Worm (Caenorhabditis elegans) whole organism, L4 larva: ENCODE measurements around the gene cutl-23.

Source experiments
- F44E2.7 ChIP-seq: fragments of 200-800 bp; sonication (Bioruptor generic); IDR thresholded peaks from 2 replicates; pipeline ENCODE4 v2.1.2; 2022; ENCODE audit warnings: missing genetic modification characterization, missing compliant biosample characterization
- egl-43 ChIP-seq: fragments of 200-800 bp; sonication (Bioruptor generic); IDR thresholded peaks from 2 replicates; pipeline ENCODE4 v1.3.6; 2022; ENCODE audit warnings: missing genetic modification reagents, missing genetic modification characterization, missing compliant biosample characterization
- lin-13 ChIP-seq: fragments of 150-350 bp; optimal IDR thresholded peaks from 2 replicates; lab custom pipeline; 2014; ENCODE audit warnings: missing biosample characterization, missing genetic modification reagents, missing genetic modification characterization
- lsy-2 ChIP-seq, 2 experiments: fragments of 150-350 bp in 1 of 2; sonication (generic microtip) in 1 of 2; optimal IDR thresholded peaks; 2 replicates each; lab custom pipeline; 2014 to 2017; ENCODE audit warnings: missing biosample characterization in 2 of 2, missing genetic modification characterization in 2 of 2
- nhr-237 ChIP-seq: sonication (generic microtip); optimal IDR thresholded peaks from 2 replicates; lab custom pipeline; 2017; ENCODE audit warnings: missing biosample characterization, missing genetic modification characterization
- nhr-42 ChIP-seq: fragments of 200-800 bp; sonication (Bioruptor generic); IDR thresholded peaks from 2 replicates; pipeline ENCODE4 v1.3.6; 2022; ENCODE audit warnings: missing genetic modification characterization, missing compliant biosample characterization
- nhr-77 ChIP-seq: fragments of 150-350 bp; optimal IDR thresholded peaks from 2 replicates; lab custom pipeline; 2014; ENCODE audit warnings: missing biosample characterization, missing genetic modification characterization
- pqm-1 ChIP-seq: sonication (generic microtip); optimal IDR thresholded peaks from 2 replicates; lab custom pipeline; 2017; ENCODE audit warnings: missing biosample characterization, missing genetic modification characterization
- snpc-4 ChIP-seq: fragments of 150-350 bp; optimal IDR thresholded peaks from 2 replicates; lab custom pipeline; 2014; ENCODE audit warnings: missing biosample characterization, missing genetic modification characterization

ce11 chrIII:5740666-5741065 is 29.3 kb upstream of the cutl-23 start, which contains the start of gene B0244.16:
- TF ChIP-seq nhr-237 (tag; lab: Kevin White, UChicago) (no peak), snpc-4 (tag; lab: Kevin White, UChicago) (no peak), egl-43 (GFP tag; lab: Robert Waterston, UW) (no peak), nhr-42 (GFP tag; lab: Robert Waterston, UW) (no peak), lsy-2 (tag; optimal IDR thresholded peaks at IDR 0.05; lab: Kevin White, UChicago) (no peak), F44E2.7 (no peak), lin-13 (no peak), pqm-1 (tag; lab: Kevin White, UChicago) (no peak), nhr-77 (tag; lab: Kevin White, UChicago) (no peak)
